Worm (Caenorhabditis elegans) whole organism, L3 larva: Measurements from ENCODE around the gene K07H8.5.

ENCODE experiments used
- R02D3.7 ChIP-seq: fragments of 150-350 bp; optimal IDR thresholded peaks from 2 replicates; lab custom pipeline; 2014; ENCODE audit warnings: missing biosample characterization, missing genetic modification characterization
- ZK546.5 ChIP-seq: sonication (generic microtip); optimal IDR thresholded peaks from 2 replicates; lab custom pipeline; 2017; ENCODE audit warnings: missing biosample characterization, missing genetic modification characterization
- aly-2 ChIP-seq: fragments of 150-350 bp; optimal IDR thresholded peaks from 2 replicates; lab custom pipeline; 2014; ENCODE audit warnings: missing biosample characterization, missing genetic modification characterization
- ama-1 ChIP-seq: fragments of 150-350 bp; optimal IDR thresholded peaks from 2 replicates; lab custom pipeline; 2018
- ceh-16 ChIP-seq: sonication (generic microtip); optimal IDR thresholded peaks from 2 replicates; lab custom pipeline; 2017; ENCODE audit warnings: missing biosample characterization, missing genetic modification characterization
- ceh-28 ChIP-seq: fragments of 150-350 bp; optimal IDR thresholded peaks from 2 replicates; lab custom pipeline; 2014; ENCODE audit warnings: missing biosample characterization, missing genetic modification reagents, missing genetic modification characterization
- ceh-82 ChIP-seq: fragments of 150-350 bp; optimal IDR thresholded peaks from 2 replicates; lab custom pipeline; 2014; ENCODE audit warnings: missing biosample characterization, missing genetic modification characterization
- ceh-9 ChIP-seq: sonication (generic microtip); optimal IDR thresholded peaks from 2 replicates; lab custom pipeline; 2018; ENCODE audit warnings: missing biosample characterization, missing genetic modification characterization
- daf-12 ChIP-seq: fragments of 150-350 bp; optimal IDR thresholded peaks from 2 replicates; lab custom pipeline; 2014; ENCODE audit warnings: missing biosample characterization, missing genetic modification reagents, missing genetic modification characterization
- egl-27 ChIP-seq: sonication (generic microtip); optimal IDR thresholded peaks from 4 replicates; lab custom pipeline; 2017; ENCODE audit warnings: missing biosample characterization, missing genetic modification reagents, missing genetic modification characterization
- elt-1 ChIP-seq: fragments of 150-350 bp; optimal IDR thresholded peaks from 2 replicates; lab custom pipeline; 2014; ENCODE audit warnings: missing biosample characterization, missing genetic modification characterization
- elt-2 ChIP-seq: sonication (generic microtip); optimal IDR thresholded peaks from 2 replicates; lab custom pipeline; 2016; ENCODE audit warnings: missing genetic modification reagents, mild to moderate bottlenecking, missing genetic modification characterization, missing compliant biosample characterization
- elt-3 ChIP-seq, 3 experiments: fragments of 150-350 bp in 1 of 3; sonication (generic microtip) in 2 of 3; optimal IDR thresholded peaks; 2 replicates in 2 of 3; 4 replicates in 1 of 3; lab custom pipeline; 2014 to 2017; ENCODE audit warnings: missing biosample characterization in 3 of 3, missing genetic modification characterization in 3 of 3
- eor-1 ChIP-seq, 2 experiments: fragments of 150-350 bp; optimal IDR thresholded peaks; 2 replicates each; lab custom pipeline; 2014 to 2018; ENCODE audit warnings: missing biosample characterization in 2 of 2, missing genetic modification characterization in 2 of 2
- fkh-10 ChIP-seq: sonication (generic microtip); optimal IDR thresholded peaks from 2 replicates; lab custom pipeline; 2017; ENCODE audit warnings: missing biosample characterization, missing genetic modification reagents, missing genetic modification characterization
- fkh-2 ChIP-seq: fragments of 150-350 bp; optimal IDR thresholded peaks from 2 replicates; lab custom pipeline; 2014; ENCODE audit warnings: missing biosample characterization, missing genetic modification reagents, missing genetic modification characterization
- fos-1 ChIP-seq: fragments of 150-350 bp; optimal IDR thresholded peaks from 2 replicates; lab custom pipeline; 2014; ENCODE audit warnings: missing biosample characterization, missing genetic modification characterization
- hmg-11 ChIP-seq: sonication (generic microtip); optimal IDR thresholded peaks from 2 replicates; lab custom pipeline; 2016; ENCODE audit warnings: missing genetic modification characterization, missing compliant biosample characterization
- jun-1 ChIP-seq: fragments of 150-350 bp; optimal IDR thresholded peaks from 2 replicates; lab custom pipeline; 2014; ENCODE audit warnings: missing biosample characterization, missing genetic modification reagents, missing genetic modification characterization
- lin-15B ChIP-seq: fragments of 150-350 bp; optimal IDR thresholded peaks from 2 replicates; lab custom pipeline; 2014; ENCODE audit warnings: missing biosample characterization, missing genetic modification characterization
- lin-39 ChIP-seq: fragments of 150-350 bp; optimal IDR thresholded peaks from 2 replicates; lab custom pipeline; 2018; ENCODE audit warnings: missing biosample characterization, missing genetic modification reagents, missing genetic modification characterization
- lsy-12 ChIP-seq: sonication (generic microtip); optimal IDR thresholded peaks from 2 replicates; lab custom pipeline; 2016; ENCODE audit warnings: mild to moderate bottlenecking, missing genetic modification characterization, missing compliant biosample characterization
- mdl-1 ChIP-seq: fragments of 150-350 bp; optimal IDR thresholded peaks from 2 replicates; lab custom pipeline; 2014; ENCODE audit warnings: missing biosample characterization, missing genetic modification characterization
- mml-1 ChIP-seq: fragments of 150-350 bp; sonication (generic microtip); optimal IDR thresholded peaks from 3 replicates; lab custom pipeline; 2014; ENCODE audit warnings: missing biosample characterization, missing genetic modification characterization
- nfya-1 ChIP-seq: sonication (generic microtip); optimal IDR thresholded peaks from 2 replicates; lab custom pipeline; 2017; ENCODE audit warnings: missing genetic modification characterization, mild to moderate bottlenecking, missing compliant biosample characterization, antibody characterized with exemption, moderate library complexity; ENCODE audit not compliant: insufficient read depth
- nhr-11 ChIP-seq: fragments of 150-350 bp; optimal IDR thresholded peaks from 2 replicates; lab custom pipeline; 2014; ENCODE audit warnings: missing biosample characterization, missing genetic modification characterization
- nhr-12 ChIP-seq: fragments of 150-350 bp; optimal IDR thresholded peaks from 2 replicates; lab custom pipeline; 2014; ENCODE audit warnings: missing biosample characterization, missing genetic modification characterization
- nhr-23 ChIP-seq: fragments of 150-350 bp; optimal IDR thresholded peaks from 2 replicates; lab custom pipeline; 2014; ENCODE audit warnings: missing biosample characterization, missing genetic modification reagents, missing genetic modification characterization
- nhr-25 ChIP-seq: sonication (generic microtip); optimal IDR thresholded peaks from 2 replicates; lab custom pipeline; 2017; ENCODE audit warnings: missing biosample characterization, missing genetic modification characterization
- nhr-28 ChIP-seq: fragments of 150-350 bp; optimal IDR thresholded peaks from 2 replicates; lab custom pipeline; 2014; ENCODE audit warnings: missing biosample characterization, missing genetic modification characterization
- nhr-43 ChIP-seq: sonication (generic microtip); optimal IDR thresholded peaks from 2 replicates; lab custom pipeline; 2016; ENCODE audit warnings: mild to moderate bottlenecking, missing genetic modification characterization, missing compliant biosample characterization; ENCODE audit not compliant: poor library complexity, severe bottlenecking
- nhr-67 ChIP-seq: fragments of 150-350 bp; optimal IDR thresholded peaks from 2 replicates; lab custom pipeline; 2014; ENCODE audit warnings: missing biosample characterization, missing genetic modification characterization
- nhr-76 ChIP-seq: fragments of 150-350 bp; sonication (generic microtip); optimal IDR thresholded peaks from 5 replicates; lab custom pipeline; 2014; ENCODE audit warnings: missing biosample characterization, missing genetic modification characterization
- nhr-77 ChIP-seq: fragments of 150-350 bp; optimal IDR thresholded peaks from 2 replicates; lab custom pipeline; 2014; ENCODE audit warnings: missing biosample characterization, missing genetic modification characterization
- pha-4 ChIP-seq: fragments of 150-350 bp; optimal IDR thresholded peaks from 2 replicates; lab custom pipeline; 2014; ENCODE audit warnings: missing biosample characterization, missing genetic modification reagents, missing genetic modification characterization
- pqm-1 ChIP-seq: fragments of 150-350 bp; optimal IDR thresholded peaks from 2 replicates; lab custom pipeline; 2017; ENCODE audit warnings: missing biosample characterization, missing genetic modification characterization, inconsistent platforms
- sea-2 ChIP-seq: fragments of 150-350 bp; sonication (generic microtip); optimal IDR thresholded peaks from 4 replicates; lab custom pipeline; 2014; ENCODE audit warnings: missing biosample characterization, missing genetic modification reagents, missing genetic modification characterization
- skn-1 ChIP-seq: fragments of 150-350 bp; optimal IDR thresholded peaks from 2 replicates; lab custom pipeline; 2014; ENCODE audit warnings: missing biosample characterization, missing genetic modification characterization
- snpc-4 ChIP-seq: fragments of 150-350 bp; optimal IDR thresholded peaks from 2 replicates; lab custom pipeline; 2014; ENCODE audit warnings: missing biosample characterization, missing genetic modification characterization
- tbx-2 ChIP-seq: sonication (generic microtip); optimal IDR thresholded peaks from 2 replicates; lab custom pipeline; 2016; ENCODE audit warnings: mild to moderate bottlenecking, missing genetic modification characterization, missing compliant biosample characterization
- unc-39 ChIP-seq: sonication (generic microtip); optimal IDR thresholded peaks from 4 replicates; lab custom pipeline; 2017; ENCODE audit warnings: missing biosample characterization, missing genetic modification characterization
- unc-62 ChIP-seq: fragments of 150-350 bp; sonication (generic microtip); optimal IDR thresholded peaks from 4 replicates; lab custom pipeline; 2014; ENCODE audit warnings: missing biosample characterization, missing genetic modification reagents, missing genetic modification characterization
- zag-1 ChIP-seq: fragments of 150-350 bp; optimal IDR thresholded peaks from 2 replicates; lab custom pipeline; 2014; ENCODE audit warnings: missing biosample characterization, missing genetic modification characterization
- ztf-11 ChIP-seq: fragments of 150-350 bp; optimal IDR thresholded peaks from 2 replicates; lab custom pipeline; 2014; ENCODE audit warnings: missing biosample characterization, missing genetic modification characterization
- ztf-4 ChIP-seq: fragments of 150-350 bp; optimal IDR thresholded peaks from 2 replicates; lab custom pipeline; 2014; ENCODE audit warnings: missing biosample characterization, missing genetic modification characterization

K07H8.5 gene

ce11 chrIV:8244112-8244511, 24.0 kb upstream of the K07H8.5 start, which contains the start of gene T09A12.1:
T09A12.1 (plus strand) TSS chrIV:8244412.
- TF ChIP-seq skn-1 (tag; lab: Kevin White, UChicago) = no peak
- TF ChIP-seq ceh-9 (tag; lab: Kevin White, UChicago) = no peak
- no peak for TF ChIP-seq tbx-2 (tag; lab: Kevin White, UChicago)
- TF ChIP-seq nhr-28 (tag; lab: Kevin White, UChicago) = no peak
- TF ChIP-seq ceh-28 = no peak

- no peak for TF ChIP-seq lin-39 (tag; lab: Kevin White, UChicago)
- TF ChIP-seq daf-12 = no peak
- no peak for TF ChIP-seq lin-15B
- no peak for TF ChIP-seq unc-39 (tag; lab: Kevin White, UChicago)
- TF ChIP-seq elt-1 (tag; lab: Kevin White, UChicago) = peak; percentile 94
- TF ChIP-seq hmg-11 (tag; lab: Kevin White, UChicago) = no peak
- no peak for TF ChIP-seq mdl-1 (tag; lab: Kevin White, UChicago)
- TF ChIP-seq nhr-67 (tag; lab: Kevin White, UChicago) = no peak
- no peak for TF ChIP-seq fkh-2 (tag; lab: Kevin White, UChicago)
- TF ChIP-seq nhr-23 (tag; lab: Kevin White, UChicago) = peak; percentile 34
- no peak for TF ChIP-seq pqm-1 (tag; lab: Kevin White, UChicago)
- no peak for TF ChIP-seq lsy-12
- no peak for TF ChIP-seq unc-62 (GFP tag; lab: Kevin White, UChicago)
Measured at ce11 chrIV:8247341-8247740, 20.8 kb upstream of the K07H8.5 start.

- TF ChIP-seq elt-2 (tag; lab: Kevin White, UChicago) (peak; percentile 82), nhr-28 (tag; lab: Kevin White, UChicago) (no peak), jun-1 (tag; lab: Kevin White, UChicago) (peak; percentile 8), pqm-1 (tag; lab: Kevin White, UChicago) (peak; percentile 71)
Measured at ce11 chrIV:8251346-8251745, 16.8 kb upstream of the K07H8.5 start.

- TF ChIP-seq ama-1 (no peak), hmg-11 (tag; lab: Kevin White, UChicago) (peak; percentile 89), egl-27 (tag; lab: Kevin White, UChicago) (no peak), pqm-1 (tag; lab: Kevin White, UChicago) (peak; percentile 13), fkh-10 (GFP tag; lab: Kevin White, UChicago) (no peak), sea-2 (GFP tag; lab: Kevin White, UChicago) (no peak), nfya-1 (tag; lab: Kevin White, UChicago) (peak; percentile 71), aly-2 (tag; lab: Kevin White, UChicago) (no peak), nhr-76 (no peak), mml-1 (tag; lab: Kevin White, UChicago) (no peak), mdl-1 (tag; lab: Kevin White, UChicago) (no peak), pha-4 (peak; percentile 64), ztf-4 (tag; lab: Kevin White, UChicago) (no peak), nhr-12 (tag; lab: Kevin White, UChicago) (no peak), daf-12 (no peak), ceh-82 (tag; lab: Kevin White, UChicago) (no peak), eor-1 (tag; optimal IDR thresholded peaks at IDR 0.05; lab: Kevin White, UChicago) (no peak), ZK546.5 (tag; lab: Kevin White, UChicago) (no peak), nhr-77 (no peak), ceh-9 (tag; lab: Kevin White, UChicago) (no peak), lsy-12 (peak; percentile 48), lin-39 (tag; lab: Kevin White, UChicago) (peak; percentile 70), tbx-2 (tag; lab: Kevin White, UChicago) (peak; percentile 22), elt-3 (tag; optimal IDR thresholded peaks at IDR 0.05; lab: Kevin White, UChicago) (peak in 1 of 3 experiments; percentile 72), ztf-11 (no peak), fkh-2 (tag; lab: Kevin White, UChicago) (no peak), unc-62 (GFP tag; lab: Kevin White, UChicago) (no peak), nhr-23 (tag; lab: Kevin White, UChicago) (peak; percentile 58), R02D3.7 (tag; lab: Kevin White, UChicago) (no peak), skn-1 (tag; lab: Kevin White, UChicago) (peak; percentile 35), nhr-28 (tag; lab: Kevin White, UChicago) (no peak), unc-39 (tag; lab: Kevin White, UChicago) (no peak), fos-1 (tag; lab: Kevin White, UChicago) (no peak), ceh-16 (no peak), elt-1 (tag; lab: Kevin White, UChicago) (no peak), nhr-43 (tag; lab: Kevin White, UChicago) (peak; percentile 57), nhr-25 (peak; percentile 51), ceh-28 (no peak), jun-1 (tag; lab: Kevin White, UChicago) (peak; percentile 31), zag-1 (tag; lab: Kevin White, UChicago) (no peak), snpc-4 (tag; lab: Kevin White, UChicago) (no peak), elt-2 (tag; lab: Kevin White, UChicago) (peak; percentile 66), nhr-11 (tag; lab: Kevin White, UChicago) (no peak), lin-15B (no peak), nhr-67 (tag; lab: Kevin White, UChicago) (no peak)
Measured at ce11 chrIV:8252856-8253255, 15.3 kb upstream of the K07H8.5 start.
